Worm (Caenorhabditis elegans): ENCODE results near the gene T13H5.1.

The T13H5.1 gene

DNA sequence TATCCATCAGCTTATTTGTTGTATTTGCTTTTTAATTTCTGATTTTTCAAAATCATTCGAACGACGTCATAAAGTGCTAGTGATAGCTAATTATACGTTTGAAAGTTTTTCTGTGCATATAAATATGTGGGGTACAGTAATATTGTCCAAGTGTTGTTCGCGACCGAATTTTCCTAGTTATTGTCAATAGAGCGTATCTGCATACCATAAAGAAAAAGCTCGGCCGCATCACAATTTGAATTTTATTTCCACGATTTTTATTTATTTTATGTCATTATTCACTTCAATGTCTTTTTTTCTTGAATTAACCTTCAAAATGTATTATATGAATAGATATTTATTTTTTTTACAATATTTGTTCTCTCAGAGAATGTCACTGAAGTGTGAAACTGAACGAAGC lies 7.9 kb upstream of the T13H5.1 start, which contains the start of gene rnh-2 (continued):
- peak; percentile 47 for TF ChIP-seq mep-1 (tag; optimal IDR thresholded peaks at IDR 0.05)
- no peak for TF ChIP-seq ceh-83 (GFP tag; optimal IDR thresholded peaks at IDR 0.05)
- TF ChIP-seq ceh-43 (GFP tag; optimal IDR thresholded peaks at IDR 0.05) = no peak
- TF ChIP-seq ham-2 (GFP tag; optimal IDR thresholded peaks at IDR 0.05) = no peak
- no peak for TF ChIP-seq unc-120 (tag; optimal IDR thresholded peaks at IDR 0.05; ENCODE audit: poor library complexity, severe bottlenecking)

DNA sequence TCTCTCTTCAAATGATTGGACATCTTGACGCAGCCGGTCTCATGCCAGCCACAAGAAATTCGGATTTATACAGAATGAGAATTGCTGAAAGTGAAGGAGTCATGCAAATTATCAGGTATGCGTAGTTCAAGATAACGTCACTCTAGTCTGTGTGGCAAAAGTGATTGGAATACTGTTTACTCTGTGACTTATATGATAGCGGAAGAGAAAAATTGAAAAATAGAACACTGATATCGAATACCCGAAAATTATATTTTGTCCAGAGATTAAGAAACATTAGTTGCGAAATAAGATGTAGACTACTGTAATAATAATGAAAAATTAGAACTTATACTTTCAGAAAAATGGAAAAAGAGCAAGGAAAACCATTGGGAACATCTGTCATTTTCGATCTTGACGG lies 6.7 kb upstream of the T13H5.1 start:
- no peak for TF ChIP-seq ztf-11 (tag; optimal IDR thresholded peaks at IDR 0.05)
- no peak for TF ChIP-seq hlh-1 (tag; optimal IDR thresholded peaks at IDR 0.05)
- TF ChIP-seq lsy-2 (tag; optimal IDR thresholded peaks at IDR 0.05) = no peak
- no peak for TF ChIP-seq elt-3 (tag; optimal IDR thresholded peaks at IDR 0.05)
- no peak for TF ChIP-seq tbx-8 (GFP tag; optimal IDR thresholded peaks at IDR 0.05)
- TF ChIP-seq ceh-83 (GFP tag; optimal IDR thresholded peaks at IDR 0.05) = no peak
- no peak for TF ChIP-seq nhr-237 (tag; optimal IDR thresholded peaks at IDR 0.05)
- TF ChIP-seq unc-39 (tag; optimal IDR thresholded peaks at IDR 0.05) = no peak
- TF ChIP-seq nhr-76 (tag; optimal IDR thresholded peaks at IDR 0.05) = no peak

DNA sequence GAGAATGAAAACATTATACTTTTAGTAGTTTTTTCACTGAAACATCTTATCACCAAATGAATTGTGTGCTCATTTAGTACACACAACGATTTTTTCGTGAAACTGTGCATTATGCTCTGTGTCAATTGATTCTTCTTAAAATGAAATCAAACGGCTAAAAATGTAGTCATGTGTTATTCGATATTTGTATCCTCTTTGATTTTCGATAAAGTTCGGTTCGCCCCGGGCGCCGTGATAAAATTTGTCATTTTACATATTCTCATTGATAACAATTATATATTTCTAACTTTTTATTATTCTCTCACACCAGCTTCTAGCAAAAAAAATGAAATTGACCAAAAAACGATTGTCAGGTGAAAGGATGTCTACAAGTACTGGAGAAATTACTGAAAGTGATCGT lies 5.9 kb upstream of the T13H5.1 start, which contains the start of gene ctg-2:
Gene ctg-2, plus strand, starts transcription at position 326 of the 400 bp plus-strand sequence.
- TF ChIP-seq nhr-237 (tag; optimal IDR thresholded peaks at IDR 0.05) = no peak
- no peak for TF ChIP-seq unc-120 (tag; optimal IDR thresholded peaks at IDR 0.05; ENCODE audit: poor library complexity, severe bottlenecking)
- no peak for TF ChIP-seq ceh-83 (GFP tag; optimal IDR thresholded peaks at IDR 0.05)
- no peak for TF ChIP-seq mls-2 (tag; optimal IDR thresholded peaks at IDR 0.05)
- no peak for TF ChIP-seq mab-5 (tag; optimal IDR thresholded peaks at IDR 0.05)
- no peak for TF ChIP-seq drap-1 (GFP tag; optimal IDR thresholded peaks at IDR 0.05)
- no peak for TF ChIP-seq ham-2 (GFP tag; optimal IDR thresholded peaks at IDR 0.05)
- no peak for TF ChIP-seq nhr-2 (tag; optimal IDR thresholded peaks at IDR 0.05)
- no peak for TF ChIP-seq tbx-8 (GFP tag; optimal IDR thresholded peaks at IDR 0.05)
- TF ChIP-seq elt-3 (tag; optimal IDR thresholded peaks at IDR 0.05) = no peak

DNA sequence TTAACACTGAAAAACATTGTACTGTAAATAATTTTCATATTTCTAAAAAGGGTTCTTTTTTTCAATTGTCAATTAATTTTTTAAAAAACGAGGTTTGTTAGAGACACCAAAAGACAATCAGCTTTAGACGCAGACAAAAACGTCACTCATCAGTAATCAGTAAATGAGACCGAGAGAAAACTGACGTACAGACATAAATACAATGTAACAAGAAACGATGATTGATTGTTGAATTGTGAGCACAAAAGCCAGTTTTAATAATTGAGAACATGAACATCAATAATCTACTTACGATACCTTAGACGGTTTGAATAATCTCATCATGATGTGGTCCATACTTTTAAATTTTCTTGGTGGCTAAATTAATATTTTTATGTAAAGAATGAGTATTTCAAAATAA lies 2.1 kb downstream of the T13H5.1 start:
- no peak for TF ChIP-seq ceh-39 (tag; optimal IDR thresholded peaks at IDR 0.05)
- TF ChIP-seq snpc-4 (tag; optimal IDR thresholded peaks at IDR 0.05) = no peak
- no peak for TF ChIP-seq pha-4 (tag; optimal IDR thresholded peaks at IDR 0.05)
- no peak for TF ChIP-seq tbx-8 (GFP tag; optimal IDR thresholded peaks at IDR 0.05)
- no peak for TF ChIP-seq nhr-2 (tag; optimal IDR thresholded peaks at IDR 0.05)

DNA sequence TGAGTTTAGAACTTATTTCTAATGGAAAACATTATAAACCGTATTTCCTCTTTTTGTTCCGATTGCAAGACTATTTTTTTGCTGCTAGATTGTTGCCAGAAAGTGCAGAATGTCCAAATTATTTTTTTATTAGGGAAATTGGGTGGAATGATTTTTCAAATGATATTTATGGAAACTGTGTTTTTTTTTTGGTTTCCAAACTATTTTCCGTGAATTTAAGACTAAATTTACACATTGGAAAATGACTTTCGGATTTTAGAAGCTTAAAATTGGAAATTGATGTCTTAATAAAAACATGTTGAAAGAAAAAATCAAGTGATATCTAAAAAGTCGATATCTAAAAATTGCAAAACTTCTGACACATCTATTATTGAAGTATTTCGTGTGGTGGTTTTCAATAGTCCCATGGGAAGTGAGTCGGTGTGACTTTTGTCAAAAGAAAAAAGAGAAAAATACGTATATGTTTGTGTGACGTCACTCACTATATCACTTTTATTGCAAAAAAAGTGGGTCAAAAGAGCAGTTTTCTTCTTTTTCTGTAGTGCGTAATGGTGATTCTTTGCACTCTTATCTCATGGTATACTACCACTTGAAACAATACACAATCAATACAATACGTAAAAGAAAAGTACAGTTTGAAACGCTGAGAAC lies 4.7 kb downstream of the T13H5.1 start:
- TF ChIP-seq blmp-1 (tag; optimal IDR thresholded peaks at IDR 0.05) = no peak
- no peak for TF ChIP-seq drap-1 (GFP tag; optimal IDR thresholded peaks at IDR 0.05)
- no peak for TF ChIP-seq nhr-28 (tag; optimal IDR thresholded peaks at IDR 0.05)
- no peak for TF ChIP-seq zip-8 (tag; optimal IDR thresholded peaks at IDR 0.05)
- no peak for TF ChIP-seq ham-2 (GFP tag; optimal IDR thresholded peaks at IDR 0.05)
- no peak for TF ChIP-seq elt-3 (tag; optimal IDR thresholded peaks at IDR 0.05)
- TF ChIP-seq nhr-76 (tag; optimal IDR thresholded peaks at IDR 0.05) = no peak
- TF ChIP-seq cnd-1 (tag; optimal IDR thresholded peaks at IDR 0.05) = no peak
- no peak for TF ChIP-seq ces-1 (GFP tag; optimal IDR thresholded peaks at IDR 0.05)
- TF ChIP-seq M03D4.4 (tag; optimal IDR thresholded peaks at IDR 0.05) = no peak
- no peak for TF ChIP-seq nhr-12 (tag; optimal IDR thresholded peaks at IDR 0.05)
- TF ChIP-seq flh-1 (GFP tag; optimal IDR thresholded peaks at IDR 0.05) = no peak
- no peak for TF ChIP-seq lin-32 (GFP tag; optimal IDR thresholded peaks at IDR 0.05)
- no peak for TF ChIP-seq unc-39 (tag; optimal IDR thresholded peaks at IDR 0.05)
- no peak for TF ChIP-seq ceh-43 (GFP tag; optimal IDR thresholded peaks at IDR 0.05)
- no peak for TF ChIP-seq nhr-2 (tag; optimal IDR thresholded peaks at IDR 0.05)
- TF ChIP-seq lin-13 (tag; optimal IDR thresholded peaks at IDR 0.05) = no peak
- TF ChIP-seq ztf-11 (tag; optimal IDR thresholded peaks at IDR 0.05) = no peak

DNA sequence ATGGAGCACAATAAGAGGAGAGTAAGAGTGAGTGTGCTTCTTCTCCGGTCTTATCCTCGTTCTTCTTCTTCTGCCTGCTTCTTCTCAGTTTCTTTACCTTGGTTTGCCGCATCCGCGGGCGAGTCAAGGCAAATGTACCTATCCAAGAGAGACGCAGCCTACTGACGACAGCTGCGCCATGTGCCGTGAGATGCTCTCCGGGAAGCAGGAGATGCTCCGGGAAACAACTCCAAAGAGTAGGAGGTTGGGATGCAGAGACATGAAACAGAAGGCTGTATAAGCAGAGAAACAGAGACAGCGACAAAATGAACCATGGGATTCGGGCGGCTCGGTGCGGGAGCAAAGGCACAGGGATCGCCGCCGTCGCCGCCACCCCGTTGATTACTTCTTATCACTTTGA lies 9.8 kb downstream of the T13H5.1 start:
- TF ChIP-seq hlh-1 (tag; optimal IDR thresholded peaks at IDR 0.05) = peak; percentile 100
- no peak for TF ChIP-seq unc-39 (tag; optimal IDR thresholded peaks at IDR 0.05)
- TF ChIP-seq blmp-1 (tag; optimal IDR thresholded peaks at IDR 0.05) = no peak
- peak; percentile 95 for TF ChIP-seq unc-120 (tag; optimal IDR thresholded peaks at IDR 0.05; ENCODE audit: poor library complexity, severe bottlenecking)
- peak; percentile 66 for TF ChIP-seq unc-62 (GFP tag; optimal IDR thresholded peaks at IDR 0.05)
- TF ChIP-seq ham-2 (GFP tag; optimal IDR thresholded peaks at IDR 0.05) = no peak
- TF ChIP-seq M03D4.4 (tag; optimal IDR thresholded peaks at IDR 0.05) = peak; percentile 25
- TF ChIP-seq nhr-12 (tag; optimal IDR thresholded peaks at IDR 0.05) = no peak
